In genomic region chrV:4590791-4591190, ce11 we compare ENCODE assay signal across 2 worm cellular contexts.
TF ChIP-seq lines count a peak whose summit lies in the region.

No protein-coding gene starts in this region.

TF ChIP-seq in whole organism, L1 larva, 84 proteins besides CTCF, POLR2A, EP300 and RAD21:
- TF ChIP-seq dsc-1 (tag; optimal IDR thresholded peaks at IDR 0.05; lab: Kevin White, UChicago) (no peak), ceh-8 (GFP tag; optimal IDR thresholded peaks at IDR 0.05; lab: Kevin White, UChicago) (no peak), nhr-85 (tag; lab: Kevin White, UChicago) (peak; percentile 11), egl-13 (tag; optimal IDR thresholded peaks at IDR 0.05; lab: Kevin White, UChicago) (no peak), irx-1 (tag; optimal IDR thresholded peaks at IDR 0.05; lab: Kevin White, UChicago) (no peak), efl-1 (optimal IDR thresholded peaks at IDR 0.05; lab: Kevin White, UChicago) (no peak), efl-1 (GFP tag; optimal IDR thresholded peaks at IDR 0.05 in 1 of 2; lab: Kevin White, UChicago) (peak in 1 of 2 experiments; percentile 87), grh-1 (GFP tag; IDR thresholded peaks at IDR 0.05; lab: Robert Waterston, UW) (no peak)

TF ChIP-seq in whole organism, late embryonic, 69 proteins besides CTCF, POLR2A, EP300 and RAD21:
- TF ChIP-seq elt-2 (tag; optimal IDR thresholded peaks at IDR 0.05; lab: Kevin White, UChicago) (peak; percentile 58), tbx-7 (tag; optimal IDR thresholded peaks at IDR 0.05; lab: Kevin White, UChicago) (no peak)

Comparison
In these comparisons a context has a peak if more than half of its experiments do, and no peak if none do; other contexts are left out.
1. Of the 10 proteins assayed by ChIP-seq in both whole organism, L1 larva and whole organism, late embryonic: peak only in whole organism, L1 larva: none; only in whole organism, late embryonic: elt-2; in both: none; in neither: 9.